Worm (Caenorhabditis elegans): ENCODE data around the gene ykt-6.

ce11 chrIII:7272088-7272487, 15.3 kb downstream of the ykt-6 start:
- TF ChIP-seq ama-1 (optimal IDR thresholded peaks at IDR 0.05) (no peak), flt-1 (GFP tag; IDR thresholded peaks at IDR 0.05) (0 out of 2 replicates have a peak, but pooled peaks have one; percentile 4), tbx-37 (GFP tag; conservative IDR thresholded peaks at IDR 0.05) (no peak), tra-4 (tag; optimal IDR thresholded peaks at IDR 0.05) (no peak)
